Worm (Caenorhabditis elegans) whole organism, L1 larva: Measurements from ENCODE around the gene W02H3.1.

Source experiments
- ces-1 ChIP-seq: fragments of 150-350 bp; optimal IDR thresholded peaks from 2 replicates; lab custom pipeline; 2014; ENCODE audit warnings: missing biosample characterization, missing genetic modification reagents, missing genetic modification characterization
- hpl-2 ChIP-seq: fragments of 150-350 bp; optimal IDR thresholded peaks from 2 replicates; lab custom pipeline; 2014; ENCODE audit warnings: missing biosample characterization, missing genetic modification reagents, missing genetic modification characterization
- lir-3 ChIP-seq: sonication (generic microtip); optimal IDR thresholded peaks from 2 replicates; lab custom pipeline; 2016; ENCODE audit warnings: mild to moderate bottlenecking, missing genetic modification characterization, moderate library complexity, missing compliant biosample characterization; ENCODE audit not compliant: poor library complexity
- mep-1 ChIP-seq: fragments of 150-350 bp; optimal IDR thresholded peaks from 2 replicates; lab custom pipeline; 2014; ENCODE audit warnings: missing biosample characterization, missing genetic modification characterization
- nhr-237 ChIP-seq: fragments of 150-350 bp; optimal IDR thresholded peaks from 2 replicates; lab custom pipeline; 2014; ENCODE audit warnings: missing biosample characterization, missing genetic modification characterization
- tbx-2 ChIP-seq: sonication (generic microtip); optimal IDR thresholded peaks from 2 replicates; lab custom pipeline; 2016; ENCODE audit warnings: missing genetic modification characterization, missing compliant biosample characterization

ce11 chrX:11073358-11073757, 31.9 kb downstream of the W02H3.1 start, which contains the start of gene W04G3.5:
- TF ChIP-seq lir-3 (no peak), tbx-2 (no peak), mep-1 (tag; lab: Kevin White, UChicago) (no peak), hpl-2 (GFP tag; lab: Kevin White, UChicago) (no peak), nhr-237 (tag; lab: Kevin White, UChicago) (no peak), ces-1 (GFP tag; lab: Kevin White, UChicago) (no peak)
